Worm (Caenorhabditis elegans): ENCODE measurements around the gene Y53F4B.62.

Gene Y53F4B.62

ce11 chrII:15096328-15096727, 34.1 kb downstream of the Y53F4B.62 start:
- TF ChIP-seq bed-2 (GFP tag; IDR thresholded peaks at IDR 0.05): 0 out of 2 replicates have a peak, but pooled peaks have one; percentile 39

ce11 chrII:15089896-15090230, 40.5 kb downstream of the Y53F4B.62 start, which contains the start of gene Y53F4B.21:
TSS of gene Y53F4B.21 (plus strand) at chrII:15090180.
- peak; percentile 84 for TF ChIP-seq attf-3 (GFP tag; conservative IDR thresholded peaks at IDR 0.05)
- TF ChIP-seq hrde-1 (tag; optimal IDR thresholded peaks at IDR 0.05; ENCODE audit: borderline replicate concordance): no peak
- no peak for TF ChIP-seq mcd-1 (GFP tag; IDR thresholded peaks at IDR 0.05)
- no peak for TF ChIP-seq Y67H2A.10 (GFP tag; conservative IDR thresholded peaks at IDR 0.05)

- TF ChIP-seq D2030.7 (GFP tag; IDR thresholded peaks at IDR 0.05) (no peak), ZK185.1 (tag; optimal IDR thresholded peaks at IDR 0.05; ENCODE audit: poor library complexity, severe bottlenecking) (no peak), madf-6 (GFP tag; IDR thresholded peaks at IDR 0.05) (peak; percentile 80), cebp-1 (GFP tag; IDR thresholded peaks at IDR 0.05) (no peak), cebp-1 (tag; optimal IDR thresholded peaks at IDR 0.05) (no peak), hmg-20 (GFP tag; IDR thresholded peaks at IDR 0.05) (no peak), hrde-1 (tag; optimal IDR thresholded peaks at IDR 0.05; ENCODE audit: borderline replicate concordance) (peak; percentile 15), pha-4 (tag; optimal IDR thresholded peaks at IDR 0.05) (no peak), snpc-1.3 (tag; optimal IDR thresholded peaks at IDR 0.05; ENCODE audit: insufficient read depth) (peak; percentile 13), F22D6.2 (tag; optimal IDR thresholded peaks at IDR 0.05) (no peak), egrh-3 (GFP tag; IDR thresholded peaks at IDR 0.05) (0 out of 2 replicates have a peak, but pooled peaks have one; percentile 11), pbrm-1 (GFP tag; IDR thresholded peaks at IDR 0.05) (no peak), T07F8.4 (tag; optimal IDR thresholded peaks at IDR 0.05) (no peak), Y95B8A.8 (GFP tag; IDR thresholded peaks at IDR 0.05) (no peak), F57C9.4 (tag; optimal IDR thresholded peaks at IDR 0.05) (no peak), F49E8.2 (tag; optimal IDR thresholded peaks at IDR 0.05; ENCODE audit: insufficient read depth) (no peak), madf-3 (GFP tag; IDR thresholded peaks at IDR 0.05) (no peak), xnd-1 (tag; optimal IDR thresholded peaks at IDR 0.05) (no peak), mes-4 (tag; optimal IDR thresholded peaks at IDR 0.05) (no peak), F57A8.1 (GFP tag; optimal IDR thresholded peaks at IDR 0.05) (no peak), rec-8 (tag; optimal IDR thresholded peaks at IDR 0.05) (no peak), Y53F4B.3 (GFP tag; IDR thresholded peaks at IDR 0.05) (no peak), B0035.1 (tag; optimal IDR thresholded peaks at IDR 0.05) (no peak), let-607 (tag; optimal IDR thresholded peaks at IDR 0.05) (peak in 1 of 2 experiments; percentile 40), rpc-1 (optimal IDR thresholded peaks at IDR 0.05) (no peak), rpc-1 (tag; optimal IDR thresholded peaks at IDR 0.05) (no peak), hlh-26 (GFP tag; conservative IDR thresholded peaks at IDR 0.05) (no peak), zfh-2 (GFP tag; conservative IDR thresholded peaks at IDR 0.05) (peak; percentile 76), nfyb-1 (GFP tag; IDR thresholded peaks at IDR 0.05) (0 out of 2 replicates have a peak, but pooled peaks have one; percentile 53), efl-1 (GFP tag; optimal IDR thresholded peaks at IDR 0.05) (peak; percentile 65), snpc-1.1 (tag; optimal IDR thresholded peaks at IDR 0.05; ENCODE audit: insufficient read depth) (no peak), athp-1 (tag; optimal IDR thresholded peaks at IDR 0.05) (no peak), ceh-91 (GFP tag; IDR thresholded peaks at IDR 0.05) (no peak), ztf-6 (GFP tag; IDR thresholded peaks at IDR 0.05) (no peak), snpc-3.4 (tag; optimal IDR thresholded peaks at IDR 0.05) (peak; percentile 16), unc-62 (GFP tag; optimal IDR thresholded peaks at IDR 0.05) (no peak), gei-17 (GFP tag; optimal IDR thresholded peaks at IDR 0.05) (no peak), C17E4.6 (GFP tag; IDR thresholded peaks at IDR 0.05) (no peak)
These were observed 41.1 kb downstream of the Y53F4B.62 start for ce11 chrII:15089086-15089895.

Data from whole organism, young adult.